Worm (Caenorhabditis elegans) whole organism, L3 larva: ENCODE data around the gene W04E12.7.

Experiments
- aly-2 ChIP-seq: fragments of 150-350 bp; optimal IDR thresholded peaks from 2 replicates; lab custom pipeline; 2014; ENCODE audit warnings: missing biosample characterization, missing genetic modification characterization
- ceh-16 ChIP-seq: sonication (generic microtip); optimal IDR thresholded peaks from 2 replicates; lab custom pipeline; 2017; ENCODE audit warnings: missing biosample characterization, missing genetic modification characterization
- ceh-82 ChIP-seq: fragments of 150-350 bp; optimal IDR thresholded peaks from 2 replicates; lab custom pipeline; 2014; ENCODE audit warnings: missing biosample characterization, missing genetic modification characterization
- ceh-9 ChIP-seq: sonication (generic microtip); optimal IDR thresholded peaks from 2 replicates; lab custom pipeline; 2018; ENCODE audit warnings: missing biosample characterization, missing genetic modification characterization
- daf-12 ChIP-seq: fragments of 150-350 bp; optimal IDR thresholded peaks from 2 replicates; lab custom pipeline; 2014; ENCODE audit warnings: missing biosample characterization, missing genetic modification reagents, missing genetic modification characterization
- egl-27 ChIP-seq: sonication (generic microtip); optimal IDR thresholded peaks from 4 replicates; lab custom pipeline; 2017; ENCODE audit warnings: missing biosample characterization, missing genetic modification reagents, missing genetic modification characterization
- egl-5 ChIP-seq: fragments of 150-350 bp; optimal IDR thresholded peaks from 2 replicates; lab custom pipeline; 2017; ENCODE audit warnings: missing biosample characterization, missing genetic modification reagents, missing genetic modification characterization, inconsistent platforms
- elt-1 ChIP-seq: fragments of 150-350 bp; optimal IDR thresholded peaks from 2 replicates; lab custom pipeline; 2014; ENCODE audit warnings: missing biosample characterization, missing genetic modification characterization
- elt-2 ChIP-seq: sonication (generic microtip); optimal IDR thresholded peaks from 2 replicates; lab custom pipeline; 2016; ENCODE audit warnings: missing genetic modification reagents, mild to moderate bottlenecking, missing genetic modification characterization, missing compliant biosample characterization
- elt-3 ChIP-seq, 3 experiments: fragments of 150-350 bp in 1 of 3; sonication (generic microtip) in 2 of 3; optimal IDR thresholded peaks; 2 replicates in 2 of 3; 4 replicates in 1 of 3; lab custom pipeline; 2014 to 2017; ENCODE audit warnings: missing biosample characterization in 3 of 3, missing genetic modification characterization in 3 of 3
- eor-1 ChIP-seq, 2 experiments: fragments of 150-350 bp; optimal IDR thresholded peaks; 2 replicates each; lab custom pipeline; 2014 to 2018; ENCODE audit warnings: missing biosample characterization in 2 of 2, missing genetic modification characterization in 2 of 2
- fkh-10 ChIP-seq: sonication (generic microtip); optimal IDR thresholded peaks from 2 replicates; lab custom pipeline; 2017; ENCODE audit warnings: missing biosample characterization, missing genetic modification reagents, missing genetic modification characterization
- fos-1 ChIP-seq: fragments of 150-350 bp; optimal IDR thresholded peaks from 2 replicates; lab custom pipeline; 2014; ENCODE audit warnings: missing biosample characterization, missing genetic modification characterization
- hmg-11 ChIP-seq: sonication (generic microtip); optimal IDR thresholded peaks from 2 replicates; lab custom pipeline; 2016; ENCODE audit warnings: missing genetic modification characterization, missing compliant biosample characterization
- lin-15B ChIP-seq: fragments of 150-350 bp; optimal IDR thresholded peaks from 2 replicates; lab custom pipeline; 2014; ENCODE audit warnings: missing biosample characterization, missing genetic modification characterization
- lin-39 ChIP-seq: fragments of 150-350 bp; optimal IDR thresholded peaks from 2 replicates; lab custom pipeline; 2018; ENCODE audit warnings: missing biosample characterization, missing genetic modification reagents, missing genetic modification characterization
- lsy-12 ChIP-seq: sonication (generic microtip); optimal IDR thresholded peaks from 2 replicates; lab custom pipeline; 2016; ENCODE audit warnings: mild to moderate bottlenecking, missing genetic modification characterization, missing compliant biosample characterization
- mdl-1 ChIP-seq: fragments of 150-350 bp; optimal IDR thresholded peaks from 2 replicates; lab custom pipeline; 2014; ENCODE audit warnings: missing biosample characterization, missing genetic modification characterization
- mml-1 ChIP-seq: fragments of 150-350 bp; sonication (generic microtip); optimal IDR thresholded peaks from 3 replicates; lab custom pipeline; 2014; ENCODE audit warnings: missing biosample characterization, missing genetic modification characterization
- nfya-1 ChIP-seq: sonication (generic microtip); optimal IDR thresholded peaks from 2 replicates; lab custom pipeline; 2017; ENCODE audit warnings: missing genetic modification characterization, mild to moderate bottlenecking, missing compliant biosample characterization, antibody characterized with exemption, moderate library complexity; ENCODE audit not compliant: insufficient read depth
- nhr-23 ChIP-seq: fragments of 150-350 bp; optimal IDR thresholded peaks from 2 replicates; lab custom pipeline; 2014; ENCODE audit warnings: missing biosample characterization, missing genetic modification reagents, missing genetic modification characterization
- nhr-28 ChIP-seq: fragments of 150-350 bp; optimal IDR thresholded peaks from 2 replicates; lab custom pipeline; 2014; ENCODE audit warnings: missing biosample characterization, missing genetic modification characterization
- nhr-43 ChIP-seq: sonication (generic microtip); optimal IDR thresholded peaks from 2 replicates; lab custom pipeline; 2016; ENCODE audit warnings: mild to moderate bottlenecking, missing genetic modification characterization, missing compliant biosample characterization; ENCODE audit not compliant: poor library complexity, severe bottlenecking
- nhr-67 ChIP-seq: fragments of 150-350 bp; optimal IDR thresholded peaks from 2 replicates; lab custom pipeline; 2014; ENCODE audit warnings: missing biosample characterization, missing genetic modification characterization
- nhr-76 ChIP-seq: fragments of 150-350 bp; sonication (generic microtip); optimal IDR thresholded peaks from 5 replicates; lab custom pipeline; 2014; ENCODE audit warnings: missing biosample characterization, missing genetic modification characterization
- pqm-1 ChIP-seq: fragments of 150-350 bp; optimal IDR thresholded peaks from 2 replicates; lab custom pipeline; 2017; ENCODE audit warnings: missing biosample characterization, missing genetic modification characterization, inconsistent platforms
- sea-2 ChIP-seq: fragments of 150-350 bp; sonication (generic microtip); optimal IDR thresholded peaks from 4 replicates; lab custom pipeline; 2014; ENCODE audit warnings: missing biosample characterization, missing genetic modification reagents, missing genetic modification characterization
- skn-1 ChIP-seq: fragments of 150-350 bp; optimal IDR thresholded peaks from 2 replicates; lab custom pipeline; 2014; ENCODE audit warnings: missing biosample characterization, missing genetic modification characterization
- snpc-4 ChIP-seq: fragments of 150-350 bp; optimal IDR thresholded peaks from 2 replicates; lab custom pipeline; 2014; ENCODE audit warnings: missing biosample characterization, missing genetic modification characterization
- tbx-2 ChIP-seq: sonication (generic microtip); optimal IDR thresholded peaks from 2 replicates; lab custom pipeline; 2016; ENCODE audit warnings: mild to moderate bottlenecking, missing genetic modification characterization, missing compliant biosample characterization
- unc-39 ChIP-seq: sonication (generic microtip); optimal IDR thresholded peaks from 4 replicates; lab custom pipeline; 2017; ENCODE audit warnings: missing biosample characterization, missing genetic modification characterization
- zag-1 ChIP-seq: fragments of 150-350 bp; optimal IDR thresholded peaks from 2 replicates; lab custom pipeline; 2014; ENCODE audit warnings: missing biosample characterization, missing genetic modification characterization
- ztf-11 ChIP-seq: fragments of 150-350 bp; optimal IDR thresholded peaks from 2 replicates; lab custom pipeline; 2014; ENCODE audit warnings: missing biosample characterization, missing genetic modification characterization

The W04E12.7 gene

ce11 chrV:19743794-19744193 lies 6.4 kb upstream of the W04E12.7 start:
- TF ChIP-seq mdl-1, result no peak
- TF ChIP-seq pqm-1 (tag; lab: Kevin White, UChicago), result no peak
- TF ChIP-seq fkh-10 (GFP tag; lab: Kevin White, UChicago), result no peak
- TF ChIP-seq nhr-28 (tag; lab: Kevin White, UChicago), result no peak
- TF ChIP-seq mml-1 (tag; lab: Kevin White, UChicago), result no peak
- TF ChIP-seq nhr-43, result no peak
- TF ChIP-seq elt-2 (tag; lab: Kevin White, UChicago), result no peak
- TF ChIP-seq nhr-23, result no peak
- no peak for TF ChIP-seq elt-3 (tag; optimal IDR thresholded peaks at IDR 0.05; lab: Kevin White, UChicago)
- TF ChIP-seq ceh-82 (tag; lab: Kevin White, UChicago), result no peak
- TF ChIP-seq fos-1 (tag; lab: Kevin White, UChicago), result no peak
- no peak for TF ChIP-seq daf-12 (tag; lab: Kevin White, UChicago)
- TF ChIP-seq ztf-11, result no peak
- TF ChIP-seq eor-1 (tag; optimal IDR thresholded peaks at IDR 0.05; lab: Kevin White, UChicago), result no peak
- TF ChIP-seq skn-1 (tag; lab: Kevin White, UChicago), result no peak

DNA sequence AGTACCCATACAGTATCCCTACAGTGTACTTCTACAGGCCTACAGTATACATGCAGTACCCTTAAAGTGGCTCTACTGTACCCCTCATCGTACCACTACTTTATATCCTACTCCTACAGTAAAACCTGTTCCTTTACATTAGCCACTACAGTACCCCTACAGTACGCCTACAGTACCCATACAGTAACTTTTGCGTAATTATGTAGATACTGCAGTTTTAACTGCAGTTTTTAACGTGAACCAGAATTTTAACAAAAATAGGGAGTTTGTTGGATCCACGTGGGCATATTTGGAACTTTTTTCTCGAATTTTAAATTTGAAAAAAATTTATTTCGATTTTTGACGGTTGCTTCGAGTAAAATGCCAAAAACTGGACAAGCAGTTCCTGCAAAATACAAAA lies 5.9 kb upstream of the W04E12.7 start, which contains the start of gene W04E12.4:
Gene W04E12.4 (plus strand): TSS at position 301 of the 400 bp plus-strand sequence.
- no peak for TF ChIP-seq skn-1 (tag; lab: Kevin White, UChicago)
- TF ChIP-seq nhr-23, result no peak
- TF ChIP-seq snpc-4 (tag; lab: Kevin White, UChicago), result no peak
- no peak for TF ChIP-seq zag-1 (tag; lab: Kevin White, UChicago)
- no peak for TF ChIP-seq lin-15B (tag; lab: Kevin White, UChicago)
- TF ChIP-seq, all 47 proteins: peak for 0

ce11 chrV:19741651-19742050 lies 4.3 kb upstream of the W04E12.7 start, which contains the start of gene W04E12.3:
TSS of gene W04E12.3 (plus strand) at chrV:19741951.
- TF ChIP-seq unc-39 (tag; lab: Kevin White, UChicago) (no peak), ceh-16 (tag; lab: Kevin White, UChicago) (no peak), ceh-82 (tag; lab: Kevin White, UChicago) (no peak), lsy-12 (tag; lab: Kevin White, UChicago) (no peak), nfya-1 (tag; lab: Kevin White, UChicago) (no peak), eor-1 (tag; optimal IDR thresholded peaks at IDR 0.05; lab: Kevin White, UChicago) (no peak), ceh-9 (tag; lab: Kevin White, UChicago) (no peak), lin-15B (tag; lab: Kevin White, UChicago) (no peak), elt-1 (tag; lab: Kevin White, UChicago) (no peak), egl-27 (tag; lab: Kevin White, UChicago) (no peak), nhr-67 (tag; lab: Kevin White, UChicago) (no peak), tbx-2 (tag; lab: Kevin White, UChicago) (no peak), fos-1 (tag; lab: Kevin White, UChicago) (no peak), ztf-11 (no peak), egl-5 (tag; lab: Kevin White, UChicago) (no peak), elt-2 (tag; lab: Kevin White, UChicago) (no peak), zag-1 (tag; lab: Kevin White, UChicago) (no peak), snpc-4 (tag; lab: Kevin White, UChicago) (no peak)
- TF ChIP-seq, all 47 proteins: peak for 0

DNA sequence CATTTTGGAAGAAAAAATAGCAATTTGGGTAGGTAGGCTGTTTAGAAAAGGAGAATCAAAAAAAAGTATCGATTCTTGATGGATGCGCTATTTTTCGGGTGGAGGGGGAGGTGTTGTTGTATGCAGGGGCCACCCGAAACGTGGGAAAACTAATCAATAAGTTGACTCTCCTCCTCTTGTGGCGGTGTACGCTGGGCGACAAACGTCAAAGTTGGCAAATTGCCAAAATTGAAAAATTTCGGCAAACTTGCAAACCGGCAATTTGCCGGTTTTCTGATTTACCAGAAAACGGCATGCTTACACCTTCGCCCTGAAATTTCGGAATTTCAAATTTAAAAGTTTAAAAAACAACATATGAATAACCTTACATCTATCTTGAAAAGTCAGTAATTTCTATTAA lies 3.7 kb upstream of the W04E12.7 start, which contains the start of gene W04E12.2:
Gene W04E12.2 (minus strand): TSS at position 101 of the 400 bp plus-strand sequence.
- TF ChIP-seq eor-1 (tag; optimal IDR thresholded peaks at IDR 0.05; lab: Kevin White, UChicago) (no peak), egl-5 (tag; lab: Kevin White, UChicago) (no peak), mdl-1 (no peak), lin-39 (tag; lab: Kevin White, UChicago) (no peak), nhr-76 (tag; lab: Kevin White, UChicago) (no peak), daf-12 (tag; lab: Kevin White, UChicago) (no peak), ceh-9 (tag; lab: Kevin White, UChicago) (no peak), elt-3 (tag; optimal IDR thresholded peaks at IDR 0.05; lab: Kevin White, UChicago) (no peak), sea-2 (no peak), hmg-11 (tag; lab: Kevin White, UChicago) (no peak)

DNA sequence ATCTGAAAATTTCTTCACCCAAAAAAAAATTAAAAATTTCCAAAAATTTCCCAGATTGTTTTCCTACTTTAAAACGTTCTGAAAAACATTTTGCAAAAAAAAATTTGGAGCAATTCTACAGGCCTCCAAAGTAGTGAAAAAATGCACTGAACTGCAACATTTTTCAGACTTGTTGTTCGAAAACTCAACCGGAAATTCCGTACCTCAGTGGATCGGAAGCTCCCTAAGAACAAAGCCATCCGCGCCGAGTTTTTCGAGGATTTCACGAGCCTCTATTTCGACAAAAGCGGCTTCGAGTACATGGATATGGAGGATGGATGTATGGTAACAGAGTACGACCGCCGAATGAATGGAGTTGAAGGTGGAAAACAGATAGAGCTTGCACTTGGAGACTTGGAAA lies 759 bp upstream of the W04E12.7 start, which contains the start of gene fbxa-131:
Gene fbxa-131 (plus strand): TSS at position 301 of the 400 bp plus-strand sequence.
- TF ChIP-seq aly-2 (tag; lab: Kevin White, UChicago) (no peak), sea-2 (no peak)
